Worm (Caenorhabditis elegans): Measurements from ENCODE around the gene tra-1.

tra-1 gene

DNA sequence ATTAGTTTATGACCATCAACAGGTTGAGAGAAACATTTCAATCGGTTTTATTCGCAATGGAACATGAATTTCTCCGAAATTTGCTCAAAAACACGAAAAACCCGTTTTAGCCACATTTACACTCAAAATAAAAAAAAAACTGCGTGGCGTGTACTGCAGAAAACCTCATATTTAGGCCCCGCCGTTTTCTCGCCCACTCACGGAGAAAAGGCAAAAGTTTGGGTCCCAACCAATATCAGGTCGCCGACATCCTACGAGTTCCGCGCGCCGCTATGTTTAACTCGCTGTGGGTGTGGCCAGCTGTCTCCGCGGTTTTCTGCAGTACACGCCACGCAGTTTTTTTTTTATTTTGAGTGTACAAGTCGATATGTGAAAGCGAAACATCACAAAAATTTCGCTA, 71.2 kb downstream of the tra-1 start:
- no peak for TF ChIP-seq pha-4 (tag; optimal IDR thresholded peaks at IDR 0.05)
- TF ChIP-seq mcd-1 (GFP tag; IDR thresholded peaks at IDR 0.05): 0 out of 2 replicates have a peak, but pooled peaks have one; percentile 11
- TF ChIP-seq egl-18 (GFP tag; IDR thresholded peaks at IDR 0.05): no peak
- peak; percentile 73 for TF ChIP-seq hmg-1.2 (GFP tag; IDR thresholded peaks at IDR 0.05)
- TF ChIP-seq madf-6 (GFP tag; IDR thresholded peaks at IDR 0.05): peak; percentile 46
- peak; percentile 32; the same call in 1 of the 2 replicates for TF ChIP-seq egl-44 (GFP tag; IDR thresholded peaks at IDR 0.05)
- no peak for TF ChIP-seq F39B2.1 (GFP tag; IDR thresholded peaks at IDR 0.05)
- TF ChIP-seq F52B5.7 (tag; optimal IDR thresholded peaks at IDR 0.05): no peak
- peak; percentile 84 for TF ChIP-seq snpc-1.1 (tag; optimal IDR thresholded peaks at IDR 0.05; ENCODE audit: insufficient read depth)
- no peak for TF ChIP-seq B0019.2 (GFP tag; conservative IDR thresholded peaks at IDR 0.05)
- TF ChIP-seq hsf-1 (GFP tag; IDR thresholded peaks at IDR 0.05): 0 out of 2 replicates have a peak, but pooled peaks have one; percentile 13
- TF ChIP-seq C06A6.2 (GFP tag; conservative IDR thresholded peaks at IDR 0.05): no peak
- no peak for TF ChIP-seq attf-3 (GFP tag; conservative IDR thresholded peaks at IDR 0.05)
- TF ChIP-seq pbrm-1 (GFP tag; IDR thresholded peaks at IDR 0.05): 0 out of 2 replicates have a peak, but pooled peaks have one; percentile 10
- peak; percentile 83 for TF ChIP-seq snpc-4 (GFP tag; optimal IDR thresholded peaks at IDR 0.05)
- TF ChIP-seq snpc-4 (tag; optimal IDR thresholded peaks at IDR 0.05): peak in 3 of 4 experiments; percentile 78 to 93 (median 91)
- TF ChIP-seq D2030.7 (GFP tag; IDR thresholded peaks at IDR 0.05): 0 out of 2 replicates have a peak, but pooled peaks have one; percentile 37
- TF ChIP-seq attf-6 (GFP tag; IDR thresholded peaks at IDR 0.05): peak; percentile 70; the same call in 1 of the 2 replicates
- no peak for TF ChIP-seq aptf-2 (GFP tag; conservative IDR thresholded peaks at IDR 0.05)
- no peak for TF ChIP-seq lin-54 (GFP tag; optimal IDR thresholded peaks at IDR 0.05)
- TF ChIP-seq ztf-26 (tag; optimal IDR thresholded peaks at IDR 0.05): no peak
- TF ChIP-seq nhr-120 (GFP tag; IDR thresholded peaks at IDR 0.05): 0 out of 2 replicates have a peak, but pooled peaks have one; percentile 61

All from whole organism, young adult.